Worm (Caenorhabditis elegans): ENCODE measurements around the gene F38E11.9.
A peak's percentile ranks its signal among the peaks of the same experiment; 100 is the strongest.

Gene F38E11.9

DNA sequence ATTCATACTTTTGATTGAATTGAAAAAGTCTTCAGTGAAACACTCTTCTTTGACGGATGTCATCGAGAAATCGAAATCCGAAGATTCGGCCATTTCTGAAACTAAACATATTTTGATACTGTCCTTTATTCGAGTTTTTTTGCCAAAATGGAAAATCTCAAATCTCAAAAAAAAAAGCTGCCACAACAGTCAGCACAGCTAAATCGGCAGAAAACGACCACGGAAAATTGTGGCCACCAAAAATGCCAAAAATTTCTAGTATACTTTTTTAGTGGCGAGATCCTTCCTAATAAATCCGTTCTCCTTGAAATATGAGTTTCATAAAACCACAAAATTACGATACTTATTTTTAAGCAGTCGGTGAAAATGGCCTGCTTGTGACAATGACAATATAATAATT, at the start of gene F38E11.9:
Gene F38E11.9 (minus strand): TSS at position 101 of the 400 bp plus-strand sequence.
- TF ChIP-seq zfp-3 (GFP tag; conservative IDR thresholded peaks at IDR 0.05), result no peak
- no peak for TF ChIP-seq cey-2 (tag; optimal IDR thresholded peaks at IDR 0.05; ENCODE audit: borderline replicate concordance, insufficient read depth)
- no peak for TF ChIP-seq lin-1 (GFP tag; IDR thresholded peaks at IDR 0.05)
- no peak for TF ChIP-seq F26F4.8 (GFP tag; conservative IDR thresholded peaks at IDR 0.05)
- no peak for TF ChIP-seq nhr-28 (tag; optimal IDR thresholded peaks at IDR 0.05)
- TF ChIP-seq egl-43 (GFP tag; IDR thresholded peaks at IDR 0.05), result no peak

DNA sequence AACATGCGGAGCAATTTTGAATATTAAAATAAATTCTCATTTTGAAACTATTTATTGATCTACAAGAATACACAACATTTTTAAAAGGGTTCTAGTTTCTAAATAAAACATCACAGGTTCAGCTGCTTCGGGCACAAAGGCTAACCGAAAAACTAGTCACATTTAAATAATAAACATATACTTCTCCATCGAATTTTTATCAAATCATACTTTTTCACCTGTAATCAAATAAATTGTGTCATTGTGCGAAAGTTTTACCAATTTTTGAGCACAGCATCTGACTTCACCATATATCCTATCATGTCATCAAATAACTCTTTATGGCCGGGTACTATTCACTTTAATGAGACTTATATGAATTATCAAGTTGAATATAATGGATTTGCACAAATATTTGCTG, 46.5 kb upstream of the F38E11.9 start, which contains the start of gene sru-6:
Gene sru-6 (plus strand): TSS at position 301 of the 400 bp plus-strand sequence.
- no peak for TF ChIP-seq dmd-8 (GFP tag; IDR thresholded peaks at IDR 0.05)
- TF ChIP-seq gei-8 (GFP tag; optimal IDR thresholded peaks at IDR 0.05), result no peak
- TF ChIP-seq lin-15B (tag; optimal IDR thresholded peaks at IDR 0.05), result no peak
- TF ChIP-seq madf-9 (GFP tag; conservative IDR thresholded peaks at IDR 0.05), result no peak
- no peak for TF ChIP-seq lin-29 (GFP tag; IDR thresholded peaks at IDR 0.05)
- no peak for TF ChIP-seq rbr-2 (tag; optimal IDR thresholded peaks at IDR 0.05)
- TF ChIP-seq unc-130 (GFP tag; optimal IDR thresholded peaks at IDR 0.05), result no peak
- no peak for TF ChIP-seq ceh-44 (GFP tag; IDR thresholded peaks at IDR 0.05)
- TF ChIP-seq set-16 (GFP tag; IDR thresholded peaks at IDR 0.05), result no peak
- TF ChIP-seq mxl-2 (GFP tag; conservative IDR thresholded peaks at IDR 0.05), result no peak
- TF ChIP-seq skn-1 (tag; optimal IDR thresholded peaks at IDR 0.05), result no peak
- TF ChIP-seq spr-3 (GFP tag; optimal IDR thresholded peaks at IDR 0.05), result no peak
- TF ChIP-seq lim-7 (GFP tag; IDR thresholded peaks at IDR 0.05), result no peak
- TF ChIP-seq duxl-1 (tag; optimal IDR thresholded peaks at IDR 0.05; ENCODE audit: poor library complexity), result no peak
- no peak for TF ChIP-seq ceh-28 (tag; optimal IDR thresholded peaks at IDR 0.05)
- no peak for TF ChIP-seq egl-27 (tag; optimal IDR thresholded peaks at IDR 0.05)
- TF ChIP-seq nhr-42 (GFP tag; IDR thresholded peaks at IDR 0.05), result no peak
- no peak for TF ChIP-seq dmd-9 (GFP tag; IDR thresholded peaks at IDR 0.05)
- TF ChIP-seq hmg-1.1 (GFP tag; IDR thresholded peaks at IDR 0.05), result no peak

DNA sequence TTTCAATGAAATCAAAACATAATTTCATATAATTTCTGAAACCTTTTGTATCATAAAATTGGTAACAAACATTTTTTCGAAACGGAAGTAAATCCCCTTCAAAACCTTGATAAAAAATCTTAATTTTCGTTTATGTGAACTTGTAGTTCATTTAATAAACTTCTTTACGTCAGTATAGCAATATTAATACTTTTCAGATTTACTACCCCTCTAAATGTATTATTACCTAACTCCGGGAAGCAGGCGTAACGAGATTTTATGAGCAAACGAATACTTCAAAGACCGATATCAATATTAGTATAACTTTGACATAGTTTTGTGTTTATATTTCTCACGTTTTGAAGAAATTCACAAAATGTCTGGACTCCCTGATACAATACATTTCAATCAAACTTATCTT, 44.5 kb upstream of the F38E11.9 start, which contains the start of gene sru-1:
Gene sru-1 (plus strand): TSS at position 301 of the 400 bp plus-strand sequence.
- TF ChIP-seq lim-7 (GFP tag; IDR thresholded peaks at IDR 0.05) (no peak), vab-7 (GFP tag; IDR thresholded peaks at IDR 0.05) (no peak), gei-8 (GFP tag; optimal IDR thresholded peaks at IDR 0.05) (no peak), Y5F2A.4 (GFP tag; optimal IDR thresholded peaks at IDR 0.05) (no peak), Y75B8A.6 (GFP tag; IDR thresholded peaks at IDR 0.05) (no peak), set-16 (GFP tag; IDR thresholded peaks at IDR 0.05) (no peak), R02D3.7 (tag; optimal IDR thresholded peaks at IDR 0.05) (no peak), mxl-2 (GFP tag; conservative IDR thresholded peaks at IDR 0.05) (no peak), ctbp-1 (GFP tag; IDR thresholded peaks at IDR 0.05) (no peak), ztf-11 (tag; optimal IDR thresholded peaks at IDR 0.05) (no peak), saeg-2 (GFP tag; IDR thresholded peaks at IDR 0.05) (no peak), spr-1 (tag; optimal IDR thresholded peaks at IDR 0.05) (no peak), tra-1 (GFP tag; IDR thresholded peaks at IDR 0.05) (no peak), spr-3 (GFP tag; optimal IDR thresholded peaks at IDR 0.05) (no peak), nhr-102 (tag; optimal IDR thresholded peaks at IDR 0.05) (no peak), lir-3 (tag; optimal IDR thresholded peaks at IDR 0.05) (no peak), Y48G9A.11 (GFP tag; IDR thresholded peaks at IDR 0.05) (no peak)

DNA sequence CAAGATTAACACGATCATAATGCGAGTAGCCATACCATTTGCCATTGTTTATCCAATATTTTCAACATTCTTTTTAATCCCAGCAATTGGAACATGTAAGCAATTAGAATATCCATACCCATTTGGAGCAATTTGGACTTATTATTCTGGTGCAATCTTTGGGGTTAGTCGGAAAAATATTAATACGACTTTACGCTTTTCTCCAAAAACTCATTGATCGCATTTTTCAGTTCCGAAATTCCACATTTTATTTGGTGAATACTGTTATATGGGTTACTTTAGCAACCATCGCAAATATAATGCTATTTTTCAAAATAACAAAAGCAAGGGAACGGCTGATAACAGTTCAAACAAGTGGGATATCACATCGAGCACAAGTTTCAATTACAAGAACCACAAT, 42.9 kb upstream of the F38E11.9 start:
- peak; percentile 93 for TF ChIP-seq aha-1 (tag)
- no peak for TF ChIP-seq ceh-44 (GFP tag; IDR thresholded peaks at IDR 0.05)
- TF ChIP-seq ceh-62 (tag; optimal IDR thresholded peaks at IDR 0.05), result no peak
- no peak for TF ChIP-seq lsy-2 (tag; optimal IDR thresholded peaks at IDR 0.05)
- TF ChIP-seq hlh-30 (tag; optimal IDR thresholded peaks at IDR 0.05; ENCODE audit: insufficient read depth), result no peak
- no peak for TF ChIP-seq T20F7.1 (GFP tag; optimal IDR thresholded peaks at IDR 0.05)
